Fruit fly (Drosophila melanogaster) whole organism, embryonic: ENCODE data around the gene CG31141.

Source experiments
- CG10267 ChIP-seq: fragments of 200-800 bp; sonication (Bioruptor generic); optimal IDR thresholded peaks from 2 replicates; lab custom pipeline; 2018; ENCODE audit warnings: missing biosample characterization, mild to moderate bottlenecking, missing genetic modification characterization, moderate library complexity
- CG10462 ChIP-seq: fragments of 200-800 bp; sonication (Bioruptor generic); optimal IDR thresholded peaks from 2 replicates; lab custom pipeline; 2016; ENCODE audit warnings: missing biosample characterization, missing genetic modification characterization
- CG10565 ChIP-seq: fragments of 200-800 bp; sonication (Bioruptor generic); optimal IDR thresholded peaks from 3 replicates; lab custom pipeline; 2016; ENCODE audit warnings: missing biosample characterization, mild to moderate bottlenecking, missing genetic modification characterization
- CG10959 ChIP-seq: fragments of 200-800 bp; sonication (Bioruptor generic); IDR thresholded peaks from 2 replicates; pipeline ENCODE4 v1.3.6; 2022; ENCODE audit warnings: missing biosample characterization, missing genetic modification characterization
- CG11247 ChIP-seq: fragments of 200-800 bp; sonication (Bioruptor generic); IDR thresholded peaks from 2 replicates; pipeline ENCODE4 v1.3.6; 2022; ENCODE audit warnings: missing biosample characterization, missing genetic modification characterization
- CG12104 ChIP-seq: fragments of 200-800 bp; sonication (Bioruptor generic); optimal IDR thresholded peaks from 3 replicates; lab custom pipeline; 2016; ENCODE audit warnings: missing biosample characterization, missing genetic modification characterization
- CG12219 ChIP-seq: fragments of 200-800 bp; sonication (Bioruptor generic); optimal IDR thresholded peaks from 3 replicates; lab custom pipeline; 2018; ENCODE audit warnings: missing biosample characterization, mild to moderate bottlenecking, missing genetic modification characterization
- CG12391 ChIP-seq: fragments of 200-800 bp; sonication (Bioruptor generic); optimal IDR thresholded peaks from 3 replicates; lab custom pipeline; 2018; ENCODE audit warnings: missing biosample characterization, mild to moderate bottlenecking, missing genetic modification characterization, moderate library complexity
- CG13624 ChIP-seq: fragments of 200-800 bp; sonication (Bioruptor generic); optimal IDR thresholded peaks from 2 replicates; lab custom pipeline; 2016; ENCODE audit warnings: missing biosample characterization, missing genetic modification characterization
- CG13775 ChIP-seq: fragments of 200-800 bp; sonication (Bioruptor generic); optimal IDR thresholded peaks from 3 replicates; lab custom pipeline; 2017; ENCODE audit warnings: missing biosample characterization, mild to moderate bottlenecking, missing genetic modification characterization
- CG14965 ChIP-seq: fragments of 200-800 bp; sonication (Bioruptor generic); optimal IDR thresholded peaks from 2 replicates; lab custom pipeline; 2016; ENCODE audit warnings: missing biosample characterization, missing genetic modification characterization, borderline replicate concordance
- CG2199 ChIP-seq: fragments of 200-800 bp; sonication (Bioruptor generic); IDR thresholded peaks from 3 replicates; pipeline ENCODE4 v1.3.6; 2022; ENCODE audit warnings: missing biosample characterization, missing genetic modification characterization
- CG30020 ChIP-seq: fragments of 200-800 bp; optimal IDR thresholded peaks from 2 replicates; lab custom pipeline; 2019; ENCODE audit warnings: missing biosample characterization, mild to moderate bottlenecking, missing genetic modification characterization, moderate library complexity
- CG31388 ChIP-seq: fragments of 200-800 bp; sonication (Bioruptor generic); optimal IDR thresholded peaks from 2 replicates; lab custom pipeline; 2016; ENCODE audit warnings: missing biosample characterization, missing genetic modification characterization
- CG3407 ChIP-seq: fragments of 200-800 bp; sonication (Bioruptor generic); optimal IDR thresholded peaks from 2 replicates; lab custom pipeline; 2018; ENCODE audit warnings: missing biosample characterization, mild to moderate bottlenecking, missing genetic modification characterization
- CG6254 ChIP-seq: fragments of 200-800 bp; sonication (Bioruptor generic); optimal IDR thresholded peaks from 3 replicates; lab custom pipeline; 2017; ENCODE audit warnings: mild to moderate bottlenecking, missing biosample characterization, missing genetic modification reagents, missing genetic modification characterization
- CG7963 ChIP-seq: fragments of 200-800 bp; sonication (Bioruptor generic); IDR thresholded peaks from 3 replicates; pipeline ENCODE4 v1.3.6; 2022; ENCODE audit warnings: missing biosample characterization, missing genetic modification characterization; ENCODE audit not compliant: partially characterized antibody
- CG8281 ChIP-seq: fragments of 200-800 bp; sonication (Bioruptor generic); optimal IDR thresholded peaks from 2 replicates; lab custom pipeline; 2018; ENCODE audit warnings: missing biosample characterization, mild to moderate bottlenecking, missing genetic modification characterization, moderate library complexity
- CG9215 ChIP-seq: fragments of 200-800 bp; sonication (Bioruptor generic); IDR thresholded peaks from 2 replicates; pipeline ENCODE4 v1.3.6; 2022; ENCODE audit warnings: missing biosample characterization, missing genetic modification characterization
- CG9727 ChIP-seq: fragments of 200-800 bp; sonication (Bioruptor generic); optimal IDR thresholded peaks from 3 replicates; lab custom pipeline; 2017; ENCODE audit warnings: missing biosample characterization, mild to moderate bottlenecking, missing genetic modification characterization
- CTCF ChIP-seq: fragments of 200-800 bp; sonication (Bioruptor generic); optimal IDR thresholded peaks from 2 replicates; lab custom pipeline; 2017; ENCODE audit warnings: missing biosample characterization, mild to moderate bottlenecking, missing genetic modification characterization, moderate library complexity
- Dek ChIP-seq: fragments of 200-800 bp; sonication (Bioruptor generic); optimal IDR thresholded peaks from 3 replicates; lab custom pipeline; 2019; ENCODE audit warnings: missing biosample characterization, mild to moderate bottlenecking, missing genetic modification characterization, moderate library complexity
- Doc3 ChIP-seq: fragments of 200-800 bp; sonication (Bioruptor generic); IDR thresholded peaks from 3 replicates; pipeline ENCODE4 v1.3.6; 2022; ENCODE audit warnings: missing biosample characterization, missing genetic modification characterization; ENCODE audit not compliant: partially characterized antibody
- H2.0 ChIP-seq: fragments of 200-800 bp; sonication (Bioruptor generic); IDR thresholded peaks from 2 replicates; pipeline ENCODE4 v1.3.6; 2022; ENCODE audit warnings: missing biosample characterization, missing genetic modification characterization
- HLHmδ ChIP-seq: fragments of 200-800 bp; sonication (Bioruptor generic); optimal IDR thresholded peaks from 2 replicates; lab custom pipeline; 2018; ENCODE audit warnings: missing biosample characterization, mild to moderate bottlenecking, missing genetic modification characterization, moderate library complexity
- Hmr ChIP-seq: fragments of 200-800 bp; sonication (Bioruptor generic); optimal IDR thresholded peaks from 3 replicates; lab custom pipeline; 2017; ENCODE audit warnings: mild to moderate bottlenecking, missing biosample characterization, missing genetic modification reagents, missing genetic modification characterization
- Hmx ChIP-seq: fragments of 200-800 bp; sonication (Bioruptor generic); optimal IDR thresholded peaks from 2 replicates; lab custom pipeline; 2016; ENCODE audit warnings: missing biosample characterization, missing genetic modification characterization
- Mes4 ChIP-seq: fragments of 200-800 bp; sonication (Bioruptor generic); optimal IDR thresholded peaks from 2 replicates; lab custom pipeline; 2016; ENCODE audit warnings: missing biosample characterization, missing genetic modification characterization
- Neu2 ChIP-seq: fragments of 200-800 bp; sonication (Bioruptor generic); optimal IDR thresholded peaks from 3 replicates; lab custom pipeline; 2016; ENCODE audit warnings: missing biosample characterization, missing genetic modification characterization, borderline replicate concordance
- Nf-YB ChIP-seq: fragments of 200-800 bp; sonication (Bioruptor generic); optimal IDR thresholded peaks from 3 replicates; lab custom pipeline; 2019; ENCODE audit warnings: missing biosample characterization, mild to moderate bottlenecking, missing genetic modification characterization, moderate library complexity
- Opbp ChIP-seq: fragments of 200-800 bp; sonication (Bioruptor generic); IDR thresholded peaks from 3 replicates; pipeline ENCODE4 v1.3.6; 2022; ENCODE audit warnings: missing biosample characterization, missing genetic modification characterization; ENCODE audit not compliant: partially characterized antibody
- Optix ChIP-seq: fragments of 200-800 bp; sonication (Bioruptor generic); IDR thresholded peaks from 3 replicates; pipeline ENCODE4 v1.3.6; 2022; ENCODE audit warnings: missing biosample characterization, missing genetic modification characterization
- Rx ChIP-seq: fragments of 200-800 bp; sonication (Bioruptor generic); IDR thresholded peaks from 2 replicates; pipeline ENCODE4 v1.3.6; 2022; ENCODE audit warnings: missing biosample characterization, missing genetic modification characterization
- Side ChIP-seq: fragments of 200-800 bp; sonication (Bioruptor generic); optimal IDR thresholded peaks from 2 replicates; lab custom pipeline; 2016; ENCODE audit warnings: missing biosample characterization, missing genetic modification characterization
- Vsx1 ChIP-seq: fragments of 200-800 bp; sonication (Bioruptor generic); optimal IDR thresholded peaks from 2 replicates; lab custom pipeline; 2017; ENCODE audit warnings: missing biosample characterization, mild to moderate bottlenecking, missing genetic modification characterization, missing genetic modification reagents
- chm ChIP-seq: fragments of 200-800 bp; sonication (Bioruptor generic); IDR thresholded peaks from 2 replicates; pipeline ENCODE4 v1.3.6; 2022; ENCODE audit warnings: missing biosample characterization, missing genetic modification characterization
- chn ChIP-seq: fragments of 200-800 bp; sonication (Bioruptor generic); optimal IDR thresholded peaks from 2 replicates; lab custom pipeline; 2016; ENCODE audit warnings: missing biosample characterization, missing genetic modification characterization
- croc ChIP-seq: fragments of 200-800 bp; sonication (Bioruptor generic); conservative IDR thresholded peaks from 3 replicates; pipeline ENCODE4 v1.3.6; 2022; ENCODE audit warnings: missing biosample characterization, missing genetic modification characterization
- disco-r ChIP-seq: fragments of 200-800 bp; sonication (Bioruptor generic); optimal IDR thresholded peaks from 2 replicates; lab custom pipeline; 2016; ENCODE audit warnings: missing biosample characterization, missing genetic modification characterization
- esg ChIP-seq: fragments of 200-800 bp; sonication (Bioruptor generic); conservative IDR thresholded peaks from 2 replicates; pipeline ENCODE4 v1.3.6; 2022; ENCODE audit warnings: missing biosample characterization, missing genetic modification characterization
- exex ChIP-seq: fragments of 200-800 bp; sonication (Bioruptor generic); optimal IDR thresholded peaks from 4 replicates; lab custom pipeline; 2018; ENCODE audit warnings: missing biosample characterization, mild to moderate bottlenecking, missing genetic modification characterization, moderate library complexity
- gro ChIP-seq: fragments of 200-800 bp; sonication (Bioruptor generic); optimal IDR thresholded peaks from 2 replicates; lab custom pipeline; 2016; ENCODE audit warnings: missing biosample characterization, missing genetic modification characterization
- ham ChIP-seq: fragments of 200-800 bp; sonication (Bioruptor generic); IDR thresholded peaks from 2 replicates; pipeline ENCODE4 v1.3.6; 2022; ENCODE audit warnings: missing biosample characterization, missing genetic modification characterization
- her ChIP-seq: fragments of 200-800 bp; sonication (Bioruptor generic); optimal IDR thresholded peaks from 2 replicates; lab custom pipeline; 2016; ENCODE audit warnings: missing biosample characterization, missing genetic modification characterization
- insv ChIP-seq, 2 experiments: fragments of 200-800 bp; sonication (Bioruptor generic); optimal IDR thresholded peaks; 3 replicates each; lab custom pipeline; 2016 to 2018; ENCODE audit warnings: missing biosample characterization in 2 of 2, missing genetic modification characterization in 2 of 2
- lmd ChIP-seq: fragments of 200-800 bp; sonication (Bioruptor generic); IDR thresholded peaks from 2 replicates; pipeline ENCODE4 v1.3.6; 2022; ENCODE audit warnings: missing biosample characterization, missing genetic modification characterization
- ro ChIP-seq: fragments of 200-800 bp; sonication (Bioruptor generic); IDR thresholded peaks from 2 replicates; pipeline ENCODE4 v1.3.6; 2022; ENCODE audit warnings: missing biosample characterization, missing genetic modification characterization
- salm ChIP-seq: fragments of 200-800 bp; sonication (Bioruptor generic); optimal IDR thresholded peaks from 2 replicates; lab custom pipeline; 2018; ENCODE audit warnings: missing biosample characterization, mild to moderate bottlenecking, missing genetic modification characterization
- scrt ChIP-seq: fragments of 200-800 bp; sonication (Bioruptor generic); optimal IDR thresholded peaks from 2 replicates; lab custom pipeline; 2018; ENCODE audit warnings: missing biosample characterization, mild to moderate bottlenecking, missing genetic modification characterization, moderate library complexity
- seq ChIP-seq: fragments of 200-800 bp; sonication (Bioruptor generic); IDR thresholded peaks from 2 replicates; pipeline ENCODE4 v1.3.6; 2022; ENCODE audit warnings: missing biosample characterization, missing genetic modification characterization
- sna ChIP-seq: fragments of 200-800 bp; sonication (Bioruptor generic); IDR thresholded peaks from 2 replicates; pipeline ENCODE4 v1.3.6; 2022; ENCODE audit warnings: missing biosample characterization, missing genetic modification characterization; ENCODE audit not compliant: partially characterized antibody
- so ChIP-seq: fragments of 200-800 bp; sonication (Bioruptor generic); IDR thresholded peaks from 3 replicates; pipeline ENCODE4 v1.3.6; 2022; ENCODE audit warnings: missing biosample characterization, missing genetic modification characterization

CG31141 gene

DNA sequence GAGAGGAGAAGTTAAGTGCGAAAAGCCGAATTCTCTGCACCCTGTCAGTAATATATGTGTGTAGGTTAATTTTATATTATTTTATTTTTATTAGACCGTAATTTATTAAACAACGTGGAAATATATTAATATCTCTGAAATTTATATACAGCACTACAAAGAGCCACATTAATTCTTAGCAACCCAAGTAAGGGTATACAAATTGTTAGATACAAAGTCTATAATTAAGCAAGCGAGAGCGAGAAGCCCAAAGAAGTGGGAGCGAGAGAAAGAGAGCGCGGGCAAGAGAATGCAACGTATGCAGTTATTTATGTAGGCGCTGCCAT lies 36.0 kb upstream of the CG31141 start (continued):
- TF ChIP-seq CG8281 (tag; lab: Kevin White, UChicago) (peak; percentile 82), CG10267 (tag; lab: Kevin White, UChicago) (peak; percentile 94), CG12391 (tag; lab: Kevin White, UChicago) (peak; percentile 97), CG12219 (GFP tag; lab: Kevin White, UChicago) (peak; percentile 88), H2.0 (GFP tag; lab: Robert Waterston, UW) (peak; percentile 94), chm (peak; percentile 96; the same call in 1 of the 2 replicates), CTCF (GFP tag; lab: Kevin White, UChicago) (peak; percentile 47), CG31388 (GFP tag; lab: Kevin White, UChicago) (peak; percentile 79), CG13775 (peak; percentile 88), CG6254 (GFP tag; lab: Kevin White, UChicago) (peak; percentile 91), Nf-YB (GFP tag; lab: Kevin White, UChicago) (peak; percentile 80), CG9727 (peak; percentile 94), Side (GFP tag; lab: Kevin White, UChicago) (no peak), Hmx (no peak), exex (tag; lab: Kevin White, UChicago) (peak; percentile 34), Doc3 (GFP tag; lab: Robert Waterston, UW) (no peak), disco-r (GFP tag; lab: Kevin White, UChicago) (no peak), CG9215 (peak; percentile 78), ro (GFP tag; lab: Robert Waterston, UW) (peak; percentile 83), CG3407 (peak; percentile 90), CG11247 (GFP tag; lab: Robert Waterston, UW) (peak; percentile 89), so (GFP tag; lab: Robert Waterston, UW) (peak; percentile 92), CG2199 (peak; percentile 47; the same call in 1 of the 3 replicates), gro (no peak), scrt (GFP tag; lab: Kevin White, UChicago) (peak; percentile 79), lmd (GFP tag; lab: Robert Waterston, UW) (peak; percentile 94), Vsx1 (peak; percentile 79), CG30020 (tag; lab: Kevin White, UChicago) (peak; percentile 80), insv (GFP tag; optimal IDR thresholded peaks at IDR 0.05; lab: Kevin White, UChicago) (peak in 1 of 2 experiments; percentile 7), Dek (tag; lab: Kevin White, UChicago) (peak; percentile 84), esg (peak; percentile 88), CG14965 (GFP tag; lab: Kevin White, UChicago) (no peak), her (GFP tag; lab: Kevin White, UChicago) (no peak), Hmr (GFP tag; lab: Kevin White, UChicago) (peak; percentile 67), croc (GFP tag; lab: Robert Waterston, UW) (peak; percentile 95), HLHmδ (GFP tag; lab: Kevin White, UChicago) (no peak), sna (no peak), Opbp (no peak), CG13624 (GFP tag; lab: Kevin White, UChicago) (peak; percentile 24), CG7963 (GFP tag; lab: Robert Waterston, UW) (no peak), ham (GFP tag; lab: Robert Waterston, UW) (no peak), Rx (GFP tag; lab: Robert Waterston, UW) (peak; percentile 85), chn (peak; percentile 67), CG10959 (GFP tag; lab: Robert Waterston, UW) (peak; percentile 97), Mes4 (GFP tag; lab: Kevin White, UChicago) (peak; percentile 3), seq (GFP tag; lab: Robert Waterston, UW) (peak; percentile 86), Neu2 (GFP tag; lab: Kevin White, UChicago) (no peak), salm (peak; percentile 89), CG10565 (GFP tag; lab: Kevin White, UChicago) (peak; percentile 76), Optix (GFP tag; lab: Robert Waterston, UW) (peak; percentile 72; the same call in 2 of the 3 replicates), CG10462 (GFP tag; lab: Kevin White, UChicago) (peak; percentile 85), CG12104 (GFP tag; lab: Kevin White, UChicago) (peak; percentile 88)
